Worm (Caenorhabditis elegans) whole organism, young adult: Measurements from ENCODE around the gene F59A6.2.
A peak's percentile ranks its signal among the peaks of the same experiment; 100 is the strongest.

Source experiments
- B0019.2 ChIP-seq: fragments of 200-800 bp; sonication (Bioruptor generic); conservative IDR thresholded peaks from 2 replicates; pipeline ENCODE4 v1.3.6; 2022; ENCODE audit warnings: missing genetic modification reagents, missing genetic modification characterization, missing compliant biosample characterization
- C06A6.2 ChIP-seq: fragments of 200-800 bp; sonication (Bioruptor generic); conservative IDR thresholded peaks from 2 replicates; pipeline ENCODE4 v1.3.6; 2022; ENCODE audit warnings: missing genetic modification characterization, missing compliant biosample characterization
- F39B2.1 ChIP-seq: fragments of 200-800 bp; sonication (Bioruptor generic); IDR thresholded peaks from 2 replicates; pipeline ENCODE4 v1.3.6; 2022; ENCODE audit warnings: missing genetic modification reagents, missing genetic modification characterization, missing compliant biosample characterization
- F55B11.4 ChIP-seq: sonication (generic microtip); optimal IDR thresholded peaks from 2 replicates; lab custom pipeline; 2016; ENCODE audit warnings: missing compliant biosample characterization, missing genetic modification characterization, borderline replicate concordance; ENCODE audit not compliant: insufficient read depth
- F57A8.1 ChIP-seq: fragments of 200-800 bp; sonication (Bioruptor generic); optimal IDR thresholded peaks from 2 replicates; lab custom pipeline; 2018; ENCODE audit warnings: mild to moderate bottlenecking, missing genetic modification characterization, moderate library complexity, missing compliant biosample characterization
- T26A5.8 ChIP-seq: sonication (generic microtip); optimal IDR thresholded peaks from 2 replicates; lab custom pipeline; 2016; ENCODE audit warnings: missing genetic modification characterization, missing compliant biosample characterization
- Y79H2A.3 ChIP-seq: fragments of 200-800 bp; sonication (Bioruptor generic); conservative IDR thresholded peaks from 2 replicates; pipeline ENCODE4 v1.3.6; 2022; ENCODE audit warnings: missing genetic modification reagents, missing genetic modification characterization, missing compliant biosample characterization
- Y95B8A.8 ChIP-seq: fragments of 200-800 bp; sonication (Bioruptor generic); IDR thresholded peaks from 2 replicates; pipeline ENCODE4 v1.3.6; 2022; ENCODE audit warnings: missing genetic modification reagents, missing genetic modification characterization, missing compliant biosample characterization
- ZK185.1 ChIP-seq: sonication (generic microtip); optimal IDR thresholded peaks from 2 replicates; lab custom pipeline; 2016; ENCODE audit warnings: mild to moderate bottlenecking, missing genetic modification characterization, missing compliant biosample characterization; ENCODE audit not compliant: poor library complexity, severe bottlenecking
- akir-1 ChIP-seq: fragments of 200-800 bp; sonication (Bioruptor generic); optimal IDR thresholded peaks from 2 replicates; lab custom pipeline; 2018; ENCODE audit warnings: mild to moderate bottlenecking, missing genetic modification characterization, moderate library complexity, missing compliant biosample characterization
- aptf-3 ChIP-seq: fragments of 200-800 bp; sonication (Bioruptor generic); IDR thresholded peaks from 2 replicates; pipeline ENCODE4 v1.3.6; 2022; ENCODE audit warnings: missing genetic modification characterization, missing compliant biosample characterization
- atf-7 ChIP-seq: sonication (generic microtip); optimal IDR thresholded peaks from 2 replicates; lab custom pipeline; 2017; ENCODE audit warnings: mild to moderate bottlenecking, missing genetic modification characterization, missing compliant biosample characterization
- attf-5 ChIP-seq: fragments of 200-800 bp; sonication (Bioruptor generic); optimal IDR thresholded peaks from 2 replicates; lab custom pipeline; 2018; ENCODE audit warnings: mild to moderate bottlenecking, missing genetic modification characterization, missing compliant biosample characterization
- attf-6 ChIP-seq: fragments of 200-800 bp; sonication (Bioruptor generic); IDR thresholded peaks from 2 replicates; pipeline ENCODE4 v1.3.6; 2022; ENCODE audit warnings: missing genetic modification reagents, missing genetic modification characterization, missing compliant biosample characterization
- bed-1 ChIP-seq: fragments of 200-800 bp; sonication (Bioruptor generic); IDR thresholded peaks from 2 replicates; pipeline ENCODE4 v1.3.6; 2022; ENCODE audit warnings: missing genetic modification reagents, missing genetic modification characterization, missing compliant biosample characterization
- cebp-1 ChIP-seq, 2 experiments: fragments of 200-800 bp in 1 of 2; sonication (Bioruptor generic) in 1 of 2; sonication (generic microtip) in 1 of 2; IDR thresholded peaks in 1 of 2; optimal IDR thresholded peaks in 1 of 2; 2 replicates each; pipeline versions ENCODE4 v1.3.6 to Lab custom; 2017 to 2022; ENCODE audit warnings: missing compliant biosample characterization in 2 of 2, missing genetic modification characterization in 2 of 2, mild to moderate bottlenecking in 1 of 2, missing genetic modification reagents in 1 of 2, moderate library complexity in 1 of 2
- ceh-100 ChIP-seq: fragments of 200-800 bp; sonication (Bioruptor generic); IDR thresholded peaks from 2 replicates; pipeline ENCODE4 v1.3.6; 2022; ENCODE audit warnings: missing genetic modification reagents, missing genetic modification characterization, missing compliant biosample characterization
- ceh-91 ChIP-seq: fragments of 200-800 bp; sonication (Bioruptor generic); IDR thresholded peaks from 2 replicates; pipeline ENCODE4 v1.3.6; 2022; ENCODE audit warnings: missing genetic modification reagents, missing genetic modification characterization, missing compliant biosample characterization
- die-1 ChIP-seq: sonication (generic microtip); optimal IDR thresholded peaks from 2 replicates; lab custom pipeline; 2016; ENCODE audit warnings: missing genotype, mild to moderate bottlenecking, missing genetic modification characterization, missing compliant biosample characterization
- dox-1 ChIP-seq: fragments of 200-800 bp; sonication (Bioruptor generic); IDR thresholded peaks from 2 replicates; pipeline ENCODE4 v1.3.6; 2022; ENCODE audit warnings: missing genetic modification reagents, missing genetic modification characterization, missing compliant biosample characterization
- egrh-3 ChIP-seq: fragments of 200-800 bp; sonication (Bioruptor generic); IDR thresholded peaks from 2 replicates; pipeline ENCODE4 v1.3.6; 2022; ENCODE audit warnings: missing genetic modification reagents, missing genetic modification characterization, missing compliant biosample characterization
- fkh-3 ChIP-seq: sonication (generic microtip); optimal IDR thresholded peaks from 2 replicates; lab custom pipeline; 2016; ENCODE audit warnings: mild to moderate bottlenecking, missing genetic modification characterization, missing compliant biosample characterization
- hlh-26 ChIP-seq: fragments of 200-800 bp; sonication (Bioruptor generic); conservative IDR thresholded peaks from 2 replicates; pipeline ENCODE4 v1.3.6; 2022; ENCODE audit warnings: missing genetic modification reagents, missing genetic modification characterization, missing compliant biosample characterization
- hmg-20 ChIP-seq: fragments of 200-800 bp; sonication (Bioruptor generic); IDR thresholded peaks from 2 replicates; pipeline ENCODE4 v1.3.6; 2022; ENCODE audit warnings: missing genetic modification reagents, missing genetic modification characterization, missing compliant biosample characterization
- hrde-1 ChIP-seq: sonication (generic microtip); optimal IDR thresholded peaks from 2 replicates; lab custom pipeline; 2016; ENCODE audit warnings: missing genetic modification characterization, mild to moderate bottlenecking, missing compliant biosample characterization, moderate library complexity, missing genotype, missing genetic modification reagents, borderline replicate concordance
- lin-40 ChIP-seq: sonication (generic microtip); optimal IDR thresholded peaks from 2 replicates; lab custom pipeline; 2016; ENCODE audit warnings: missing genetic modification characterization, mild to moderate bottlenecking, missing compliant biosample characterization, missing genotype, missing genetic modification reagents
- lir-1 ChIP-seq: fragments of 200-800 bp; sonication (Bioruptor generic); conservative IDR thresholded peaks from 2 replicates; pipeline ENCODE4 v1.3.6; 2022; ENCODE audit warnings: missing genetic modification reagents, missing genetic modification characterization, missing compliant biosample characterization
- lsy-27 ChIP-seq: sonication (generic microtip); optimal IDR thresholded peaks from 2 replicates; lab custom pipeline; 2017; ENCODE audit warnings: missing genetic modification characterization, mild to moderate bottlenecking, missing compliant biosample characterization, antibody characterized with exemption, missing genotype, borderline replicate concordance; ENCODE audit not compliant: insufficient read depth
- madf-10 ChIP-seq: sonication (generic microtip); optimal IDR thresholded peaks from 2 replicates; lab custom pipeline; 2016; ENCODE audit warnings: mild to moderate bottlenecking, missing genetic modification characterization, missing compliant biosample characterization
- madf-8 ChIP-seq: fragments of 200-800 bp; sonication (Bioruptor generic); conservative IDR thresholded peaks from 2 replicates; pipeline ENCODE4 v1.3.6; 2022; ENCODE audit warnings: missing genetic modification reagents, missing genetic modification characterization, missing compliant biosample characterization
- mcd-1 ChIP-seq: fragments of 200-800 bp; sonication (Bioruptor generic); IDR thresholded peaks from 2 replicates; pipeline ENCODE4 v1.3.6; 2022; ENCODE audit warnings: missing genetic modification reagents, missing genetic modification characterization, missing compliant biosample characterization
- mel-28 ChIP-seq: sonication (generic microtip); optimal IDR thresholded peaks from 2 replicates; lab custom pipeline; 2016; ENCODE audit warnings: borderline replicate concordance, mild to moderate bottlenecking, missing genetic modification characterization, missing compliant biosample characterization
- nhr-179 ChIP-seq: sonication (generic microtip); optimal IDR thresholded peaks from 2 replicates; lab custom pipeline; 2016; ENCODE audit warnings: mild to moderate bottlenecking, missing genetic modification characterization, missing compliant biosample characterization
- nhr-80 ChIP-seq: sonication (generic microtip); optimal IDR thresholded peaks from 2 replicates; lab custom pipeline; 2016; ENCODE audit warnings: missing genetic modification characterization, missing compliant biosample characterization
- repo-1 ChIP-seq: sonication (generic microtip); optimal IDR thresholded peaks from 2 replicates; lab custom pipeline; 2017; ENCODE audit warnings: mild to moderate bottlenecking, missing genetic modification characterization, missing compliant biosample characterization
- somi-1 ChIP-seq: fragments of 200-800 bp; sonication (Bioruptor generic); optimal IDR thresholded peaks from 2 replicates; lab custom pipeline; 2018; ENCODE audit warnings: mild to moderate bottlenecking, missing genetic modification characterization, missing compliant biosample characterization
- tbp1 ChIP-seq: fragments of 200-800 bp; sonication (Bioruptor generic); optimal IDR thresholded peaks from 2 replicates; lab custom pipeline; 2018; ENCODE audit warnings: mild to moderate bottlenecking, missing genetic modification characterization, missing compliant biosample characterization
- unc-130 ChIP-seq: sonication (generic microtip); optimal IDR thresholded peaks from 2 replicates; lab custom pipeline; 2016; ENCODE audit warnings: missing genetic modification reagents, missing genetic modification characterization, missing compliant biosample characterization
- xnd-1 ChIP-seq: sonication (generic microtip); optimal IDR thresholded peaks from 2 replicates; lab custom pipeline; 2016; ENCODE audit warnings: missing genotype, missing genetic modification reagents, missing genetic modification characterization, missing compliant biosample characterization
- ztf-25 ChIP-seq: fragments of 200-800 bp; sonication (Bioruptor generic); IDR thresholded peaks from 2 replicates; pipeline ENCODE4 v1.3.6; 2022; ENCODE audit warnings: missing genetic modification reagents, missing genetic modification characterization, missing compliant biosample characterization
- ztf-26 ChIP-seq: sonication (generic microtip); optimal IDR thresholded peaks from 2 replicates; lab custom pipeline; 2017; ENCODE audit warnings: missing genetic modification characterization, missing compliant biosample characterization
- ztf-6 ChIP-seq: fragments of 200-800 bp; sonication (Bioruptor generic); IDR thresholded peaks from 2 replicates; pipeline ENCODE4 v1.3.6; 2022; ENCODE audit warnings: missing genetic modification reagents, missing genetic modification characterization, missing compliant biosample characterization

Gene F59A6.2

DNA sequence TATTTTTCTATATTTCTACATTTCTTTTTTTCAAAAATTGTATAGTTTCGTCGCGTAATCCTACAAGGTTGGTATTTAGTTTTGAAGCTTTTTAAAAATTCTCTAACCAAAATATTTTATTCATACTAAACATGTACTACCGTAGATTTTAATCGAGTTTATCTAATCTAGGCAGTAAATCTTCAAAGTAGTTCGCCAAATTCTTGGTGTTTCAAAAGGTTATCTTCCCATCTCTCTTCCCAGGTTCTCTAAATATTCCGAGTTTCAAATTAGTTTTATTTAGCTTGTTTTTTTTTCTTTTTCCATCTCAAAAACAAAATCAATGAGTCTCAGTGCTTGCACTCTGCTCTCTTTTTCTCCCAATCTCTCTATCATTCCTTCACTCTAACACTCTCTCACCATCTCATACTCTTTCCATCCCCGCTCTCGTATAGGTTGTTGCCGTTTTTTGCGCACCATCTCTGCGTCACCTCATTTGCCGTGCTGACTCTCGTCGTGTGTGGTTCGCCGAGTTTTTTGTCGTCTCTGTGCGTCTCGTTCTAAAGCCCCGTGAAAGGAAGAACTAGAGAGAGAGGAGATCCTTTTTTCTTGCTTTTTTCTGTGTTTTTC lies 2.6 kb downstream of the F59A6.2 start (continued):
- TF ChIP-seq ztf-6 (GFP tag; lab: Robert Waterston, UW) (no peak), T26A5.8 (tag; lab: Kevin White, UChicago) (no peak), ceh-100 (no peak), Y79H2A.3 (GFP tag; lab: Robert Waterston, UW) (no peak), ceh-91 (GFP tag; lab: Robert Waterston, UW) (no peak), mcd-1 (GFP tag; lab: Robert Waterston, UW) (peak; percentile 56), attf-6 (GFP tag; lab: Robert Waterston, UW) (no peak), aptf-3 (GFP tag; lab: Robert Waterston, UW) (no peak), C06A6.2 (GFP tag; lab: Robert Waterston, UW) (no peak), akir-1 (GFP tag; lab: Kevin White, UChicago) (no peak), nhr-179 (no peak), F39B2.1 (no peak), bed-1 (no peak), somi-1 (no peak), die-1 (tag; lab: Kevin White, UChicago) (no peak), F55B11.4 (tag; lab: Kevin White, UChicago) (no peak), nhr-80 (tag; lab: Kevin White, UChicago) (peak; percentile 64), hlh-26 (GFP tag; lab: Robert Waterston, UW) (no peak), dox-1 (GFP tag; lab: Robert Waterston, UW) (peak; percentile 60)

- TF ChIP-seq fkh-3 (tag; lab: Kevin White, UChicago), result no peak
- TF ChIP-seq lsy-27, result no peak
- TF ChIP-seq hrde-1 (tag; lab: Kevin White, UChicago), result no peak
- no peak for TF ChIP-seq unc-130 (GFP tag; lab: Kevin White, UChicago)
- TF ChIP-seq ztf-25 (GFP tag; lab: Robert Waterston, UW), result no peak
- no peak for TF ChIP-seq hmg-20 (GFP tag; lab: Robert Waterston, UW)
- TF ChIP-seq mel-28 (tag; lab: Kevin White, UChicago), result no peak
- no peak for TF ChIP-seq xnd-1 (tag; lab: Kevin White, UChicago)
- TF ChIP-seq lin-40, result no peak
- no peak for TF ChIP-seq egrh-3 (GFP tag; lab: Robert Waterston, UW)
- no peak for TF ChIP-seq lir-1
- no peak for TF ChIP-seq B0019.2
These were observed 4.1 kb downstream of the F59A6.2 start for ce11 chrII:5018578-5018977.

ce11 chrII:5019389-5020108 lies 5.0 kb downstream of the F59A6.2 start:
- TF ChIP-seq ZK185.1 (tag; lab: Kevin White, UChicago), result peak; percentile 18
- peak; percentile 18 for TF ChIP-seq atf-7 (tag; lab: Kevin White, UChicago)
- peak; percentile 13 for TF ChIP-seq tbp1 (GFP tag; lab: Kevin White, UChicago)
- peak; percentile 90 for TF ChIP-seq nhr-80 (tag; lab: Kevin White, UChicago)
- TF ChIP-seq ztf-26 (tag; lab: Kevin White, UChicago), result peak; percentile 39
- peak; percentile 60 for TF ChIP-seq dox-1 (GFP tag; lab: Robert Waterston, UW)
- TF ChIP-seq lin-40, result peak; percentile 44
- peak; percentile 17 for TF ChIP-seq madf-10
- TF ChIP-seq madf-8 (GFP tag; lab: Robert Waterston, UW), result no peak
- peak; percentile 10 for TF ChIP-seq somi-1
- no peak for TF ChIP-seq F57A8.1 (GFP tag; lab: Kevin White, UChicago)
- TF ChIP-seq attf-5 (GFP tag; lab: Kevin White, UChicago), result peak; percentile 38
- no peak for TF ChIP-seq Y95B8A.8 (GFP tag; lab: Robert Waterston, UW)
- TF ChIP-seq cebp-1 (GFP tag; IDR thresholded peaks at IDR 0.05; lab: Robert Waterston, UW), result no peak
- peak; percentile 36 for TF ChIP-seq cebp-1 (tag; optimal IDR thresholded peaks at IDR 0.05; lab: Kevin White, UChicago)
- no peak for TF ChIP-seq repo-1 (tag; lab: Kevin White, UChicago)
